Worm (Caenorhabditis elegans) whole organism, L1 larva: ENCODE data around the gene gst-42.
A peak's percentile ranks its signal among the peaks of the same experiment; 100 is the strongest.

Source experiments
- aha-1 ChIP-seq: fragments of 150-350 bp; optimal IDR thresholded peaks from 2 replicates; lab custom pipeline; 2014; ENCODE audit warnings: missing biosample characterization, missing genetic modification characterization
- alr-1 ChIP-seq: fragments of 200-800 bp; sonication (Bioruptor generic); optimal IDR thresholded peaks from 2 replicates; lab custom pipeline; 2018; ENCODE audit warnings: borderline replicate concordance, mild to moderate bottlenecking, missing genetic modification characterization, missing compliant biosample characterization
- aly-2 ChIP-seq: fragments of 150-350 bp; optimal IDR thresholded peaks from 2 replicates; lab custom pipeline; 2014; ENCODE audit warnings: missing biosample characterization, missing genetic modification characterization
- blmp-1 ChIP-seq: fragments of 150-350 bp; optimal IDR thresholded peaks from 2 replicates; lab custom pipeline; 2014; ENCODE audit warnings: missing biosample characterization, missing genetic modification characterization
- ceh-63 ChIP-seq: fragments of 200-800 bp; sonication (Bioruptor generic); optimal IDR thresholded peaks from 2 replicates; lab custom pipeline; 2018; ENCODE audit warnings: mild to moderate bottlenecking, missing genetic modification characterization, missing compliant biosample characterization
- ceh-8 ChIP-seq: fragments of 200-800 bp; sonication (Bioruptor generic); optimal IDR thresholded peaks from 2 replicates; lab custom pipeline; 2018; ENCODE audit warnings: mild to moderate bottlenecking, missing genetic modification characterization, moderate library complexity, missing compliant biosample characterization
- ceh-82 ChIP-seq, 3 experiments: fragments of 150-350 bp in 1 of 3; sonication (generic microtip) in 2 of 3; optimal IDR thresholded peaks; 2 replicates each; lab custom pipeline; 2014 to 2017; ENCODE audit warnings: missing biosample characterization in 3 of 3, missing genetic modification characterization in 3 of 3
- ceh-90 ChIP-seq: sonication (generic microtip); optimal IDR thresholded peaks from 2 replicates; lab custom pipeline; 2016; ENCODE audit warnings: missing genetic modification characterization, missing compliant biosample characterization
- ces-1 ChIP-seq: fragments of 150-350 bp; optimal IDR thresholded peaks from 2 replicates; lab custom pipeline; 2014; ENCODE audit warnings: missing biosample characterization, missing genetic modification reagents, missing genetic modification characterization
- dsc-1 ChIP-seq: sonication (generic microtip); optimal IDR thresholded peaks from 2 replicates; lab custom pipeline; 2016; ENCODE audit warnings: mild to moderate bottlenecking, missing genetic modification characterization, missing compliant biosample characterization
- egl-27 ChIP-seq, 2 experiments: fragments of 150-350 bp in 1 of 2; sonication (generic microtip); optimal IDR thresholded peaks; 3 replicates each; lab custom pipeline; 2017 to 2018; ENCODE audit warnings: missing biosample characterization in 2 of 2, missing genetic modification characterization in 2 of 2, missing genetic modification reagents in 2 of 2
- elt-2 ChIP-seq: sonication (generic microtip); optimal IDR thresholded peaks from 2 replicates; lab custom pipeline; 2016; ENCODE audit warnings: missing genetic modification characterization, mild to moderate bottlenecking, inconsistent platforms, missing compliant biosample characterization, missing genetic modification reagents
- elt-3 ChIP-seq, 6 experiments: fragments of 150-350 bp in 1 of 6; sonication (generic microtip); optimal IDR thresholded peaks; 2 replicates each; lab custom pipeline; 2017 to 2018; ENCODE audit warnings: missing biosample characterization in 6 of 6, missing genetic modification characterization in 6 of 6, inconsistent platforms in 1 of 6
- fkh-4 ChIP-seq: sonication (generic microtip); optimal IDR thresholded peaks from 2 replicates; lab custom pipeline; 2016; ENCODE audit warnings: missing compliant biosample characterization, missing genetic modification characterization, borderline replicate concordance
- fkh-8 ChIP-seq: sonication (generic microtip); optimal IDR thresholded peaks from 2 replicates; lab custom pipeline; 2016; ENCODE audit warnings: mild to moderate bottlenecking, missing genetic modification characterization, missing compliant biosample characterization
- fos-1 ChIP-seq: fragments of 150-350 bp; optimal IDR thresholded peaks from 2 replicates; lab custom pipeline; 2014; ENCODE audit warnings: missing biosample characterization, missing genetic modification characterization
- hlh-17 ChIP-seq: fragments of 200-800 bp; sonication (Bioruptor generic); optimal IDR thresholded peaks from 2 replicates; lab custom pipeline; 2018; ENCODE audit warnings: missing genetic modification characterization, mild to moderate bottlenecking, missing compliant biosample characterization, moderate library complexity, borderline replicate concordance
- hpl-2 ChIP-seq: fragments of 150-350 bp; optimal IDR thresholded peaks from 2 replicates; lab custom pipeline; 2014; ENCODE audit warnings: missing biosample characterization, missing genetic modification reagents, missing genetic modification characterization
- jun-1 ChIP-seq: fragments of 150-350 bp; optimal IDR thresholded peaks from 2 replicates; lab custom pipeline; 2014; ENCODE audit warnings: missing biosample characterization, missing genetic modification reagents, missing genetic modification characterization
- lin-14 ChIP-seq: fragments of 200-800 bp; sonication (Bioruptor generic); optimal IDR thresholded peaks from 2 replicates; lab custom pipeline; 2018; ENCODE audit warnings: mild to moderate bottlenecking, missing genetic modification characterization, moderate library complexity, missing compliant biosample characterization
- lin-15B ChIP-seq: fragments of 150-350 bp; sonication (generic microtip); optimal IDR thresholded peaks from 3 replicates; lab custom pipeline; 2014; ENCODE audit warnings: missing biosample characterization, missing genetic modification characterization
- lin-35 ChIP-seq, 2 experiments: fragments of 150-350 bp; optimal IDR thresholded peaks; 2 replicates each; lab custom pipeline; 2014; ENCODE audit warnings: missing biosample characterization in 2 of 2, missing genetic modification characterization in 2 of 2, missing genetic modification reagents in 2 of 2
- lin-39 ChIP-seq: fragments of 150-350 bp; optimal IDR thresholded peaks from 2 replicates; lab custom pipeline; 2014; ENCODE audit warnings: missing biosample characterization, missing genetic modification reagents, missing genetic modification characterization
- lsy-2 ChIP-seq, 2 experiments: fragments of 150-350 bp; optimal IDR thresholded peaks; 2 replicates each; lab custom pipeline; 2014; ENCODE audit warnings: missing biosample characterization in 2 of 2, missing genetic modification characterization in 2 of 2
- mab-9 ChIP-seq: fragments of 200-800 bp; sonication (Bioruptor generic); IDR thresholded peaks from 2 replicates; pipeline ENCODE4 v1.3.6; 2022; ENCODE audit warnings: missing genetic modification reagents, missing genetic modification characterization, missing compliant biosample characterization
- mef-2 ChIP-seq: fragments of 150-350 bp; optimal IDR thresholded peaks from 2 replicates; lab custom pipeline; 2014; ENCODE audit warnings: missing biosample characterization, missing genetic modification characterization
- mep-1 ChIP-seq: fragments of 150-350 bp; optimal IDR thresholded peaks from 2 replicates; lab custom pipeline; 2014; ENCODE audit warnings: missing biosample characterization, missing genetic modification characterization
- nhr-11 ChIP-seq: fragments of 150-350 bp; optimal IDR thresholded peaks from 2 replicates; lab custom pipeline; 2014; ENCODE audit warnings: missing biosample characterization, missing genetic modification characterization
- nhr-19 ChIP-seq: fragments of 200-800 bp; sonication (Bioruptor generic); conservative IDR thresholded peaks from 2 replicates; pipeline ENCODE4 v1.3.6; 2022; ENCODE audit warnings: missing genetic modification characterization, missing compliant biosample characterization
- nhr-20 ChIP-seq: sonication (generic microtip); optimal IDR thresholded peaks from 2 replicates; lab custom pipeline; 2016; ENCODE audit warnings: mild to moderate bottlenecking, missing genetic modification characterization, missing compliant biosample characterization
- nhr-237 ChIP-seq: fragments of 150-350 bp; optimal IDR thresholded peaks from 2 replicates; lab custom pipeline; 2014; ENCODE audit warnings: missing biosample characterization, missing genetic modification characterization
- nhr-28 ChIP-seq: fragments of 150-350 bp; optimal IDR thresholded peaks from 2 replicates; lab custom pipeline; 2014; ENCODE audit warnings: missing biosample characterization, missing genetic modification characterization
- nhr-71 ChIP-seq: sonication (generic microtip); optimal IDR thresholded peaks from 2 replicates; lab custom pipeline; 2016; ENCODE audit warnings: mild to moderate bottlenecking, missing genetic modification characterization, moderate library complexity, missing compliant biosample characterization
- nhr-85 ChIP-seq: sonication (generic microtip); peaks from one replicate; lab custom pipeline; 2016; ENCODE audit warnings: missing genetic modification characterization, inconsistent platforms, missing compliant biosample characterization
- rnt-1 ChIP-seq: sonication (generic microtip); optimal IDR thresholded peaks from 2 replicates; lab custom pipeline; 2016; ENCODE audit warnings: mild to moderate bottlenecking, missing genetic modification characterization, moderate library complexity, missing compliant biosample characterization
- snpc-4 ChIP-seq: fragments of 150-350 bp; optimal IDR thresholded peaks from 2 replicates; lab custom pipeline; 2014; ENCODE audit warnings: missing biosample characterization, missing genetic modification characterization
- snu-23 ChIP-seq: sonication (generic microtip); optimal IDR thresholded peaks from 2 replicates; lab custom pipeline; 2016; ENCODE audit warnings: missing genetic modification characterization, missing compliant biosample characterization
- sox-4 ChIP-seq: sonication (generic microtip); optimal IDR thresholded peaks from 2 replicates; lab custom pipeline; 2016; ENCODE audit warnings: missing genetic modification characterization, missing compliant biosample characterization
- swsn-7 ChIP-seq: sonication (generic microtip); optimal IDR thresholded peaks from 2 replicates; lab custom pipeline; 2016; ENCODE audit warnings: missing genetic modification characterization, missing compliant biosample characterization
- tbx-2 ChIP-seq: sonication (generic microtip); optimal IDR thresholded peaks from 2 replicates; lab custom pipeline; 2016; ENCODE audit warnings: missing genetic modification characterization, missing compliant biosample characterization
- tlp-1 ChIP-seq: fragments of 150-350 bp; optimal IDR thresholded peaks from 2 replicates; lab custom pipeline; 2014; ENCODE audit warnings: missing biosample characterization, missing genetic modification characterization
- unc-130 ChIP-seq: fragments of 150-350 bp; optimal IDR thresholded peaks from 2 replicates; lab custom pipeline; 2017; ENCODE audit warnings: missing biosample characterization, missing genetic modification characterization, inconsistent platforms
- xbp-1 ChIP-seq: sonication (generic microtip); optimal IDR thresholded peaks from 2 replicates; lab custom pipeline; 2016; ENCODE audit warnings: missing genetic modification characterization, missing compliant biosample characterization
- zag-1 ChIP-seq: fragments of 150-350 bp; optimal IDR thresholded peaks from 2 replicates; lab custom pipeline; 2014; ENCODE audit warnings: missing biosample characterization, missing genetic modification characterization
- zip-4 ChIP-seq: fragments of 200-800 bp; sonication (Bioruptor generic); optimal IDR thresholded peaks from 2 replicates; lab custom pipeline; 2018; ENCODE audit warnings: mild to moderate bottlenecking, missing genetic modification characterization, moderate library complexity, missing compliant biosample characterization

gst-42 gene

ce11 chrX:11726450-11726849 lies 1.3 kb downstream of the gst-42 start:
- TF ChIP-seq nhr-85 (tag; lab: Kevin White, UChicago) (peak; percentile 77), lin-39 (tag; lab: Kevin White, UChicago) (no peak), zag-1 (tag; lab: Kevin White, UChicago) (no peak), lin-15B (tag; lab: Kevin White, UChicago) (no peak), blmp-1 (tag; lab: Kevin White, UChicago) (peak; percentile 26), snpc-4 (tag; lab: Kevin White, UChicago) (no peak), lin-14 (GFP tag; lab: Kevin White, UChicago) (peak; percentile 55), aly-2 (no peak), elt-2 (tag; lab: Kevin White, UChicago) (no peak), swsn-7 (no peak)

- TF ChIP-seq blmp-1 (tag; lab: Kevin White, UChicago), result peak; percentile 13
- peak; percentile 6 for TF ChIP-seq rnt-1 (tag; lab: Kevin White, UChicago)
- no peak for TF ChIP-seq ceh-8 (GFP tag; lab: Kevin White, UChicago)
- no peak for TF ChIP-seq egl-27 (tag; optimal IDR thresholded peaks at IDR 0.05; lab: Kevin White, UChicago)
- TF ChIP-seq mep-1, result peak; percentile 2
- TF ChIP-seq lin-14 (GFP tag; lab: Kevin White, UChicago), result peak; percentile 54
- peak; percentile 51 for TF ChIP-seq fkh-8
These were observed 2.1 kb downstream of the gst-42 start for ce11 chrX:11725646-11726045.

ce11 chrX:11723781-11724201 lies 3.9 kb downstream of the gst-42 start, which contains the start of gene D1053.4:
Gene D1053.4, minus strand, starts transcription at chrX:11723800.
- no peak for TF ChIP-seq unc-130 (tag; lab: Kevin White, UChicago)
- TF ChIP-seq xbp-1 (tag; lab: Kevin White, UChicago), result no peak
- TF ChIP-seq snu-23 (GFP tag; lab: Kevin White, UChicago), result no peak
- no peak for TF ChIP-seq aha-1 (tag; lab: Kevin White, UChicago)
- TF ChIP-seq ceh-8 (GFP tag; lab: Kevin White, UChicago), result no peak
- TF ChIP-seq sox-4 (tag; lab: Kevin White, UChicago), result no peak
- TF ChIP-seq lsy-2 (tag; optimal IDR thresholded peaks at IDR 0.05; lab: Kevin White, UChicago), result peak in 1 of 2 experiments; percentile 1
- TF ChIP-seq dsc-1 (tag; lab: Kevin White, UChicago), result no peak
- no peak for TF ChIP-seq zip-4
- peak; percentile 10 for TF ChIP-seq jun-1
- no peak for TF ChIP-seq mef-2
- no peak for TF ChIP-seq zag-1 (tag; lab: Kevin White, UChicago)
- TF ChIP-seq tbx-2 (tag; lab: Kevin White, UChicago), result no peak
- peak in 1 of 6 experiments; percentile 2 for TF ChIP-seq elt-3 (tag; optimal IDR thresholded peaks at IDR 0.05; lab: Kevin White, UChicago)
- no peak for TF ChIP-seq fkh-4 (tag; lab: Kevin White, UChicago)
- no peak for TF ChIP-seq nhr-20 (tag; lab: Kevin White, UChicago)
- peak in 1 of 2 experiments; percentile 27 for TF ChIP-seq lin-35 (GFP tag; optimal IDR thresholded peaks at IDR 0.05; lab: Kevin White, UChicago)
- TF ChIP-seq hpl-2 (GFP tag; lab: Kevin White, UChicago), result no peak
- no peak for TF ChIP-seq nhr-11 (tag; lab: Kevin White, UChicago)
- TF ChIP-seq ces-1, result peak; percentile 22
- TF ChIP-seq nhr-19 (GFP tag; lab: Robert Waterston, UW), result no peak
- TF ChIP-seq nhr-28 (tag; lab: Kevin White, UChicago), result no peak
- TF ChIP-seq blmp-1 (tag; lab: Kevin White, UChicago), result peak; percentile 63
- TF ChIP-seq ceh-63, result no peak
- TF ChIP-seq nhr-71 (tag; lab: Kevin White, UChicago), result peak; percentile 46
- TF ChIP-seq nhr-237 (tag; lab: Kevin White, UChicago), result no peak
- peak; percentile 6 for TF ChIP-seq mep-1
- no peak for TF ChIP-seq alr-1
- no peak for TF ChIP-seq lin-39 (tag; lab: Kevin White, UChicago)
- TF ChIP-seq tlp-1 (tag; lab: Kevin White, UChicago), result no peak
- TF ChIP-seq lin-14 (GFP tag; lab: Kevin White, UChicago), result peak; percentile 68
- no peak for TF ChIP-seq mab-9 (GFP tag; lab: Robert Waterston, UW)
- no peak for TF ChIP-seq ceh-90
- TF ChIP-seq hlh-17 (GFP tag; lab: Kevin White, UChicago), result no peak
- no peak for TF ChIP-seq fkh-8
- TF ChIP-seq fos-1 (tag; lab: Kevin White, UChicago), result no peak
- peak; percentile 79 for TF ChIP-seq elt-2 (tag; lab: Kevin White, UChicago)
- TF ChIP-seq ceh-82 (tag; optimal IDR thresholded peaks at IDR 0.05; lab: Kevin White, UChicago), result no peak
